Worm (Caenorhabditis elegans): ENCODE data around the gene sup-36.

Gene sup-36

ce11 chrIV:6556624-6557368 lies 44.7 kb upstream of the sup-36 start, which contains the start of gene try-3 (continued):
- TF ChIP-seq dve-1 (tag; optimal IDR thresholded peaks at IDR 0.05; ENCODE audit: insufficient read depth) = peak; percentile 27
- peak in 1 of 2 experiments; percentile 82; a peak in 1 of 4 replicates for TF ChIP-seq madf-5 (GFP tag; IDR thresholded peaks at IDR 0.05)
- peak; percentile 68 for TF ChIP-seq hlh-30 (tag; optimal IDR thresholded peaks at IDR 0.05; ENCODE audit: insufficient read depth)
- no peak for TF ChIP-seq skn-1 (tag; optimal IDR thresholded peaks at IDR 0.05)
- TF ChIP-seq hlh-11 (tag; optimal IDR thresholded peaks at IDR 0.05) = peak; percentile 72
- TF ChIP-seq daf-16 (GFP tag; optimal IDR thresholded peaks at IDR 0.05) = peak; percentile 0 to 45
- peak; percentile 79 for TF ChIP-seq daf-16 (tag; optimal IDR thresholded peaks at IDR 0.05)
- TF ChIP-seq aly-2 (tag; optimal IDR thresholded peaks at IDR 0.05) = no peak
- peak in 1 of 2 experiments; percentile 57 for TF ChIP-seq hif-1 (tag; optimal IDR thresholded peaks at IDR 0.05)
- peak; percentile 52 for TF ChIP-seq nhr-77 (tag; optimal IDR thresholded peaks at IDR 0.05)
- TF ChIP-seq F37D6.2 (tag; optimal IDR thresholded peaks at IDR 0.05) = peak; percentile 22
- TF ChIP-seq lin-29 (GFP tag; IDR thresholded peaks at IDR 0.05) = no peak
- no peak for TF ChIP-seq egl-27 (tag; optimal IDR thresholded peaks at IDR 0.05)
- TF ChIP-seq lin-38 (GFP tag; IDR thresholded peaks at IDR 0.05) = peak; percentile 86
- TF ChIP-seq dmd-9 (GFP tag; IDR thresholded peaks at IDR 0.05) = peak; percentile 64; the same call in 1 of the 2 replicates
- peak; percentile 66 for TF ChIP-seq T26A8.4 (GFP tag; IDR thresholded peaks at IDR 0.05)
- peak; percentile 71; the same call in 1 of the 2 replicates for TF ChIP-seq nhr-42 (GFP tag; IDR thresholded peaks at IDR 0.05)
- peak in 1 of 2 experiments; percentile 67 for TF ChIP-seq lsy-2 (tag; optimal IDR thresholded peaks at IDR 0.05)
- no peak for TF ChIP-seq nhr-111 (GFP tag; optimal IDR thresholded peaks at IDR 0.05)
- no peak for TF ChIP-seq ceh-32 (tag; optimal IDR thresholded peaks at IDR 0.05; ENCODE audit: poor library complexity)
- peak; percentile 80 for TF ChIP-seq madf-9 (GFP tag; conservative IDR thresholded peaks at IDR 0.05)
- TF ChIP-seq ZK337.2 (GFP tag; IDR thresholded peaks at IDR 0.05) = 0 out of 2 replicates have a peak, but pooled peaks have one; percentile 14
- peak; percentile 49 for TF ChIP-seq dpl-1 (GFP tag; optimal IDR thresholded peaks at IDR 0.05)
- TF ChIP-seq spr-1 (tag; optimal IDR thresholded peaks at IDR 0.05) = peak; percentile 11
- TF ChIP-seq arid-1 (GFP tag; conservative IDR thresholded peaks at IDR 0.05) = peak; percentile 80
- peak; percentile 71; the same call in 1 of the 2 replicates for TF ChIP-seq Y75B8A.6 (GFP tag; IDR thresholded peaks at IDR 0.05)
- TF ChIP-seq aha-1 (tag) = peak; percentile 58
- peak; percentile 60; the same call in 1 of the 2 replicates for TF ChIP-seq ceh-20 (GFP tag; IDR thresholded peaks at IDR 0.05)
- no peak for TF ChIP-seq ZK546.5 (tag; optimal IDR thresholded peaks at IDR 0.05)
- peak; percentile 82 for TF ChIP-seq mep-1 (tag; optimal IDR thresholded peaks at IDR 0.05)
- TF ChIP-seq F26F4.8 (GFP tag; conservative IDR thresholded peaks at IDR 0.05) = peak; percentile 76
- TF ChIP-seq tra-1 (GFP tag; IDR thresholded peaks at IDR 0.05) = peak; percentile 82
- peak; percentile 41 for TF ChIP-seq lin-13 (GFP tag; optimal IDR thresholded peaks at IDR 0.05)
- TF ChIP-seq mxl-2 (GFP tag; conservative IDR thresholded peaks at IDR 0.05) = 0 out of 2 replicates have a peak, but pooled peaks have one; percentile 16
- no peak for TF ChIP-seq nhr-6 (tag; optimal IDR thresholded peaks at IDR 0.05)
- peak; percentile 87 for TF ChIP-seq pha-4 (GFP tag; IDR thresholded peaks at IDR 0.05)
- no peak for TF ChIP-seq pha-4 (tag; optimal IDR thresholded peaks at IDR 0.05)
- TF ChIP-seq nhr-48 (tag; optimal IDR thresholded peaks at IDR 0.05) = peak; percentile 34
- TF ChIP-seq hmg-1.1 (GFP tag; IDR thresholded peaks at IDR 0.05) = peak; percentile 88
- TF ChIP-seq duxl-1 (tag; optimal IDR thresholded peaks at IDR 0.05; ENCODE audit: poor library complexity) = peak; percentile 71
- TF ChIP-seq ceh-62 (tag; optimal IDR thresholded peaks at IDR 0.05) = no peak
- peak; percentile 97 for TF ChIP-seq lim-7 (GFP tag; IDR thresholded peaks at IDR 0.05)
- TF ChIP-seq attf-4 (tag; optimal IDR thresholded peaks at IDR 0.05) = no peak
- peak; percentile 91 for TF ChIP-seq ctbp-1 (GFP tag; IDR thresholded peaks at IDR 0.05)
- TF ChIP-seq unc-62 (GFP tag; optimal IDR thresholded peaks at IDR 0.05 in 1 of 2) = no peak
- TF ChIP-seq unc-62 (tag; optimal IDR thresholded peaks at IDR 0.05) = no peak
- no peak for TF ChIP-seq ceh-82 (tag; optimal IDR thresholded peaks at IDR 0.05)
- no peak for TF ChIP-seq ama-1 (optimal IDR thresholded peaks at IDR 0.05)
- peak; percentile 91; the same call in 1 of the 2 replicates for TF ChIP-seq ceh-44 (GFP tag; IDR thresholded peaks at IDR 0.05)
- TF ChIP-seq ztf-11 (tag; optimal IDR thresholded peaks at IDR 0.05) = no peak

Data from whole organism, L4 larva.